Fruit fly (Drosophila melanogaster) whole organism, adult: ENCODE results near the gene Spase25.

Source experiments
- CG11617 ChIP-seq: fragments of 200-800 bp; sonication (Bioruptor generic); optimal IDR thresholded peaks from 2 replicates; lab custom pipeline; 2017; ENCODE audit warnings: mild to moderate bottlenecking, missing biosample characterization, missing genetic modification reagents, missing genetic modification characterization
- CG12768 ChIP-seq: fragments of 200-800 bp; sonication (Bioruptor generic); optimal IDR thresholded peaks from 2 replicates; lab custom pipeline; 2017; ENCODE audit warnings: missing biosample characterization, missing genetic modification characterization, mild to moderate bottlenecking, moderate library complexity, missing genetic modification reagents
- CG14711 ChIP-seq: fragments of 200-800 bp; sonication (Bioruptor generic); optimal IDR thresholded peaks from 2 replicates; lab custom pipeline; 2018; ENCODE audit warnings: missing biosample characterization, mild to moderate bottlenecking, missing genetic modification characterization, moderate library complexity
- CG1620 ChIP-seq: fragments of 200-800 bp; sonication (Bioruptor generic); optimal IDR thresholded peaks from 2 replicates; lab custom pipeline; 2016; ENCODE audit warnings: missing biosample characterization, missing genetic modification characterization
- CG33017 ChIP-seq: fragments of 200-800 bp; sonication (Bioruptor generic); optimal IDR thresholded peaks from 2 replicates; lab custom pipeline; 2018; ENCODE audit warnings: missing biosample characterization, mild to moderate bottlenecking, missing genetic modification characterization, moderate library complexity
- CG5204 ChIP-seq: fragments of 200-800 bp; sonication (Bioruptor generic); optimal IDR thresholded peaks from 2 replicates; lab custom pipeline; 2016; ENCODE audit warnings: missing biosample characterization, missing genetic modification characterization
- CG7045 ChIP-seq: fragments of 200-800 bp; sonication (Bioruptor generic); optimal IDR thresholded peaks from 2 replicates; lab custom pipeline; 2017; ENCODE audit warnings: missing biosample characterization, mild to moderate bottlenecking, missing genetic modification characterization
- CG7101 ChIP-seq: fragments of 200-800 bp; sonication (Bioruptor generic); optimal IDR thresholded peaks from 2 replicates; lab custom pipeline; 2018; ENCODE audit warnings: missing biosample characterization, mild to moderate bottlenecking, missing genetic modification characterization, moderate library complexity
- Clk ChIP-seq: fragments of 200-800 bp; sonication (Bioruptor generic); optimal IDR thresholded peaks from 2 replicates; lab custom pipeline; 2017; ENCODE audit warnings: missing biosample characterization, missing genetic modification characterization
- Crg-1 ChIP-seq: fragments of 200-800 bp; sonication (Bioruptor generic); optimal IDR thresholded peaks from 2 replicates; lab custom pipeline; 2016; ENCODE audit warnings: missing biosample characterization, missing genetic modification characterization
- Hr96 ChIP-seq: fragments of 200-800 bp; sonication (Bioruptor generic); optimal IDR thresholded peaks from 2 replicates; lab custom pipeline; 2016; ENCODE audit warnings: missing biosample characterization, missing genetic modification characterization
- Mnt ChIP-seq: fragments of 200-800 bp; sonication (Bioruptor generic); optimal IDR thresholded peaks from 2 replicates; lab custom pipeline; 2016; ENCODE audit warnings: missing biosample characterization, mild to moderate bottlenecking, missing genetic modification characterization
- bab1 ChIP-seq: fragments of 200-800 bp; sonication (Bioruptor generic); optimal IDR thresholded peaks from 3 replicates; lab custom pipeline; 2019; ENCODE audit warnings: missing biosample characterization, mild to moderate bottlenecking, missing genetic modification characterization, moderate library complexity
- cic ChIP-seq: fragments of 200-800 bp; sonication (Bioruptor generic); optimal IDR thresholded peaks from 2 replicates; lab custom pipeline; 2017; ENCODE audit warnings: missing biosample characterization, mild to moderate bottlenecking, missing genetic modification characterization, moderate library complexity
- cnc ChIP-seq, 2 experiments: fragments of >200 bp; optimal IDR thresholded peaks; 2 replicates each; lab custom pipeline; 2017
- kay ChIP-seq: fragments of 200-800 bp; sonication (Bioruptor generic); peaks from one replicate; lab custom pipeline; 2016; ENCODE audit warnings: missing biosample characterization, missing genetic modification characterization, borderline replicate concordance
- ovo ChIP-seq: fragments of 200-800 bp; sonication (Bioruptor generic); optimal IDR thresholded peaks from 2 replicates; lab custom pipeline; 2016; ENCODE audit warnings: missing biosample characterization, missing genetic modification characterization
- pad ChIP-seq: fragments of 200-800 bp; sonication (Bioruptor generic); optimal IDR thresholded peaks from 3 replicates; lab custom pipeline; 2017; ENCODE audit warnings: missing biosample characterization, missing genetic modification characterization, mild to moderate bottlenecking, moderate library complexity, missing genetic modification reagents
- tj ChIP-seq: fragments of 200-800 bp; sonication (Bioruptor generic); optimal IDR thresholded peaks from 3 replicates; lab custom pipeline; 2017; ENCODE audit warnings: missing biosample characterization, mild to moderate bottlenecking, missing genetic modification characterization, moderate library complexity
- toe ChIP-seq: fragments of 200-800 bp; sonication (Bioruptor generic); optimal IDR thresholded peaks from 2 replicates; lab custom pipeline; 2016; ENCODE audit warnings: missing biosample characterization, missing genetic modification characterization

Spase25 gene

dm6 chrX:11485075-11485474 lies at the start of gene Spase25:
Spase25 (plus strand) TSS chrX:11485250.
- TF ChIP-seq bab1 (peak; percentile 60), Mnt (GFP tag; lab: Kevin White, UChicago) (no peak), CG5204 (GFP tag; lab: Kevin White, UChicago) (no peak), Crg-1 (GFP tag; lab: Kevin White, UChicago) (no peak), CG1620 (GFP tag; lab: Kevin White, UChicago) (no peak), Clk (no peak), toe (GFP tag; lab: Kevin White, UChicago) (no peak)

dm6 chrX:11439270-11439669 lies 45.8 kb upstream of the Spase25 start:
- TF ChIP-seq ovo: no peak
- TF ChIP-seq tj (GFP tag; lab: Kevin White, UChicago): peak; percentile 83
- TF ChIP-seq pad (GFP tag; lab: Kevin White, UChicago): peak; percentile 6
- TF ChIP-seq Crg-1 (GFP tag; lab: Kevin White, UChicago): no peak
- TF ChIP-seq CG1620 (GFP tag; lab: Kevin White, UChicago): no peak
- no peak for TF ChIP-seq CG5204 (GFP tag; lab: Kevin White, UChicago)
- TF ChIP-seq CG12768 (GFP tag; lab: Kevin White, UChicago): no peak
- TF ChIP-seq kay (GFP tag; lab: Kevin White, UChicago): no peak
- TF ChIP-seq CG11617: no peak
- TF ChIP-seq cic (GFP tag; lab: Kevin White, UChicago): peak; percentile 4
- TF ChIP-seq toe (GFP tag; lab: Kevin White, UChicago): no peak
- TF ChIP-seq bab1: no peak
- TF ChIP-seq CG14711 (tag; lab: Kevin White, UChicago): no peak
- peak; percentile 0 for TF ChIP-seq CG7101
- no peak for TF ChIP-seq cnc (optimal IDR thresholded peaks at IDR 0.05; lab: Kevin White, UChicago)
- TF ChIP-seq Mnt (GFP tag; lab: Kevin White, UChicago): no peak
- TF ChIP-seq Clk: no peak
- TF ChIP-seq CG7045 (GFP tag; lab: Kevin White, UChicago): no peak
- TF ChIP-seq Hr96: no peak

- peak; percentile 26 for TF ChIP-seq Crg-1 (GFP tag; lab: Kevin White, UChicago)
- no peak for TF ChIP-seq toe (GFP tag; lab: Kevin White, UChicago)
- TF ChIP-seq CG7101: peak; percentile 63
- TF ChIP-seq CG7045 (GFP tag; lab: Kevin White, UChicago): no peak
- peak; percentile 7 for TF ChIP-seq pad (GFP tag; lab: Kevin White, UChicago)
- peak; percentile 55 for TF ChIP-seq bab1
- TF ChIP-seq CG11617: peak; percentile 59
These were observed 44.1 kb upstream of the Spase25 start for dm6 chrX:11440944-11441343.

- TF ChIP-seq bab1 (peak; percentile 11), CG7101 (peak; percentile 51), ovo (peak; percentile 10), kay (GFP tag; lab: Kevin White, UChicago) (peak; percentile 84), cic (GFP tag; lab: Kevin White, UChicago) (peak; percentile 65), CG12768 (GFP tag; lab: Kevin White, UChicago) (no peak), Hr96 (no peak), Crg-1 (GFP tag; lab: Kevin White, UChicago) (no peak), CG33017 (tag; lab: Kevin White, UChicago) (no peak), CG1620 (GFP tag; lab: Kevin White, UChicago) (no peak), tj (GFP tag; lab: Kevin White, UChicago) (peak; percentile 66), pad (GFP tag; lab: Kevin White, UChicago) (no peak), CG11617 (peak; percentile 46), CG7045 (GFP tag; lab: Kevin White, UChicago) (no peak), Mnt (GFP tag; lab: Kevin White, UChicago) (peak; percentile 31), Clk (no peak), cnc (optimal IDR thresholded peaks at IDR 0.05; lab: Kevin White, UChicago) (no peak), CG5204 (GFP tag; lab: Kevin White, UChicago) (no peak), CG14711 (tag; lab: Kevin White, UChicago) (peak; percentile 23), toe (GFP tag; lab: Kevin White, UChicago) (peak; percentile 11)
These were observed 43.0 kb upstream of the Spase25 start, which contains the start of gene Sk1 for dm6 chrX:11441829-11442634. Sk1 (plus strand) TSS chrX:11442539.

- TF ChIP-seq pad (GFP tag; lab: Kevin White, UChicago) (peak; percentile 85), CG12768 (GFP tag; lab: Kevin White, UChicago) (peak; percentile 83), Mnt (GFP tag; lab: Kevin White, UChicago) (peak; percentile 88), CG1620 (GFP tag; lab: Kevin White, UChicago) (peak; percentile 86), Clk (peak; percentile 35), Crg-1 (GFP tag; lab: Kevin White, UChicago) (peak; percentile 89), toe (GFP tag; lab: Kevin White, UChicago) (peak; percentile 70), CG14711 (tag; lab: Kevin White, UChicago) (peak; percentile 92), Hr96 (peak; percentile 91), CG33017 (tag; lab: Kevin White, UChicago) (peak; percentile 89), cnc (optimal IDR thresholded peaks at IDR 0.05; lab: Kevin White, UChicago) (no peak), CG7045 (GFP tag; lab: Kevin White, UChicago) (peak; percentile 66), CG7101 (peak; percentile 97), ovo (peak; percentile 8), CG5204 (GFP tag; lab: Kevin White, UChicago) (peak; percentile 71), tj (GFP tag; lab: Kevin White, UChicago) (peak; percentile 99), cic (GFP tag; lab: Kevin White, UChicago) (peak; percentile 98), bab1 (peak; percentile 93), CG11617 (peak; percentile 81), kay (GFP tag; lab: Kevin White, UChicago) (no peak)
These were observed 38.2 kb upstream of the Spase25 start for dm6 chrX:11446792-11447405.
